Worm (Caenorhabditis elegans) whole organism, young adult: ENCODE data around the gene ZK354.3.

Experiments used
- B0035.1 ChIP-seq: sonication (generic microtip); optimal IDR thresholded peaks from 2 replicates; lab custom pipeline; 2016; ENCODE audit warnings: missing genetic modification characterization, mild to moderate bottlenecking, missing compliant biosample characterization, missing genotype, missing genetic modification reagents
- B0261.1 ChIP-seq: sonication (generic microtip); optimal IDR thresholded peaks from 2 replicates; lab custom pipeline; 2016; ENCODE audit warnings: mild to moderate bottlenecking, missing genetic modification characterization, moderate library complexity, missing compliant biosample characterization
- B0336.3 ChIP-seq: fragments of 200-800 bp; sonication (Bioruptor generic); IDR thresholded peaks from 2 replicates; pipeline ENCODE4 v1.3.6; 2022; ENCODE audit warnings: missing genetic modification characterization, missing compliant biosample characterization
- D2030.7 ChIP-seq: fragments of 200-800 bp; sonication (Bioruptor generic); IDR thresholded peaks from 2 replicates; pipeline ENCODE4 v1.3.6; 2022; ENCODE audit warnings: missing genetic modification reagents, missing genetic modification characterization, missing compliant biosample characterization
- F23B12.7 ChIP-seq: sonication (generic microtip); optimal IDR thresholded peaks from 2 replicates; lab custom pipeline; 2017; ENCODE audit warnings: missing genetic modification characterization, mild to moderate bottlenecking, missing compliant biosample characterization, antibody characterized with exemption, moderate library complexity; ENCODE audit not compliant: insufficient read depth
- F49E8.2 ChIP-seq: sonication (generic microtip); optimal IDR thresholded peaks from 3 replicates; lab custom pipeline; 2017; ENCODE audit warnings: missing genetic modification characterization, mild to moderate bottlenecking, missing compliant biosample characterization, antibody characterized with exemption, moderate library complexity; ENCODE audit not compliant: insufficient read depth
- F55B11.4 ChIP-seq: sonication (generic microtip); optimal IDR thresholded peaks from 2 replicates; lab custom pipeline; 2016; ENCODE audit warnings: missing compliant biosample characterization, missing genetic modification characterization, borderline replicate concordance; ENCODE audit not compliant: insufficient read depth
- F57A8.1 ChIP-seq: fragments of 200-800 bp; sonication (Bioruptor generic); optimal IDR thresholded peaks from 2 replicates; lab custom pipeline; 2018; ENCODE audit warnings: mild to moderate bottlenecking, missing genetic modification characterization, moderate library complexity, missing compliant biosample characterization
- K11D2.4 ChIP-seq: fragments of 200-800 bp; sonication (Bioruptor generic); IDR thresholded peaks from 2 replicates; pipeline ENCODE4 v1.3.6; 2022; ENCODE audit warnings: missing genetic modification reagents, missing genetic modification characterization, missing compliant biosample characterization
- Y67H2A.10 ChIP-seq: fragments of 200-800 bp; sonication (Bioruptor generic); conservative IDR thresholded peaks from 2 replicates; pipeline ENCODE4 v1.3.6; 2022; ENCODE audit warnings: missing genetic modification reagents, missing genetic modification characterization, missing compliant biosample characterization
- Y95B8A.8 ChIP-seq: fragments of 200-800 bp; sonication (Bioruptor generic); IDR thresholded peaks from 2 replicates; pipeline ENCODE4 v1.3.6; 2022; ENCODE audit warnings: missing genetic modification reagents, missing genetic modification characterization, missing compliant biosample characterization
- aptf-3 ChIP-seq: fragments of 200-800 bp; sonication (Bioruptor generic); IDR thresholded peaks from 2 replicates; pipeline ENCODE4 v1.3.6; 2022; ENCODE audit warnings: missing genetic modification characterization, missing compliant biosample characterization
- atf-7 ChIP-seq: sonication (generic microtip); optimal IDR thresholded peaks from 2 replicates; lab custom pipeline; 2017; ENCODE audit warnings: mild to moderate bottlenecking, missing genetic modification characterization, missing compliant biosample characterization
- ccch-3 ChIP-seq: fragments of 200-800 bp; sonication (Bioruptor generic); optimal IDR thresholded peaks from 2 replicates; lab custom pipeline; 2018; ENCODE audit warnings: mild to moderate bottlenecking, missing genetic modification characterization, missing compliant biosample characterization
- cebp-1 ChIP-seq, 2 experiments: fragments of 200-800 bp in 1 of 2; sonication (Bioruptor generic) in 1 of 2; sonication (generic microtip) in 1 of 2; IDR thresholded peaks in 1 of 2; optimal IDR thresholded peaks in 1 of 2; 2 replicates each; pipeline versions ENCODE4 v1.3.6 to Lab custom; 2017 to 2022; ENCODE audit warnings: missing compliant biosample characterization in 2 of 2, missing genetic modification characterization in 2 of 2, mild to moderate bottlenecking in 1 of 2, missing genetic modification reagents in 1 of 2, moderate library complexity in 1 of 2
- dox-1 ChIP-seq: fragments of 200-800 bp; sonication (Bioruptor generic); IDR thresholded peaks from 2 replicates; pipeline ENCODE4 v1.3.6; 2022; ENCODE audit warnings: missing genetic modification reagents, missing genetic modification characterization, missing compliant biosample characterization
- dpff-1 ChIP-seq: sonication (generic microtip); optimal IDR thresholded peaks from 2 replicates; lab custom pipeline; 2017; ENCODE audit warnings: mild to moderate bottlenecking, missing genetic modification characterization, missing compliant biosample characterization
- egl-18 ChIP-seq: fragments of 200-800 bp; sonication (Bioruptor generic); IDR thresholded peaks from 2 replicates; pipeline ENCODE4 v1.3.6; 2022; ENCODE audit warnings: missing genetic modification reagents, missing genetic modification characterization, missing compliant biosample characterization
- egl-44 ChIP-seq: fragments of 200-800 bp; sonication (Bioruptor generic); IDR thresholded peaks from 2 replicates; pipeline ENCODE4 v1.3.6; 2022; ENCODE audit warnings: missing genetic modification reagents, missing genetic modification characterization, missing compliant biosample characterization
- egrh-3 ChIP-seq: fragments of 200-800 bp; sonication (Bioruptor generic); IDR thresholded peaks from 2 replicates; pipeline ENCODE4 v1.3.6; 2022; ENCODE audit warnings: missing genetic modification reagents, missing genetic modification characterization, missing compliant biosample characterization
- ets-4 ChIP-seq: fragments of 200-800 bp; sonication (Bioruptor generic); optimal IDR thresholded peaks from 2 replicates; lab custom pipeline; 2018; ENCODE audit warnings: mild to moderate bottlenecking, missing genetic modification characterization, missing compliant biosample characterization
- him-1 ChIP-seq: sonication (generic microtip); optimal IDR thresholded peaks from 2 replicates; lab custom pipeline; 2016; ENCODE audit warnings: missing genotype, missing genetic modification reagents, missing genetic modification characterization, missing compliant biosample characterization
- hmg-1.2 ChIP-seq: fragments of 200-800 bp; sonication (Bioruptor generic); IDR thresholded peaks from 2 replicates; pipeline ENCODE4 v1.3.6; 2022; ENCODE audit warnings: missing genetic modification reagents, missing genetic modification characterization, missing compliant biosample characterization
- hmg-20 ChIP-seq: fragments of 200-800 bp; sonication (Bioruptor generic); IDR thresholded peaks from 2 replicates; pipeline ENCODE4 v1.3.6; 2022; ENCODE audit warnings: missing genetic modification reagents, missing genetic modification characterization, missing compliant biosample characterization
- hrde-1 ChIP-seq: sonication (generic microtip); optimal IDR thresholded peaks from 2 replicates; lab custom pipeline; 2016; ENCODE audit warnings: missing genetic modification characterization, mild to moderate bottlenecking, missing compliant biosample characterization, moderate library complexity, missing genotype, missing genetic modification reagents, borderline replicate concordance
- lag-1 ChIP-seq: fragments of 200-800 bp; sonication (Bioruptor generic); IDR thresholded peaks from 2 replicates; pipeline ENCODE4 v1.3.6; 2022; ENCODE audit warnings: missing genetic modification reagents, missing genetic modification characterization, missing compliant biosample characterization
- lin-35 ChIP-seq, 3 experiments: fragments of 150-350 bp in 2 of 3; sonication (generic microtip) in 1 of 3; optimal IDR thresholded peaks; 2 replicates each; lab custom pipeline; 2014 to 2018; ENCODE audit warnings: missing biosample characterization in 3 of 3, missing genetic modification characterization in 3 of 3, missing genetic modification reagents in 3 of 3
- lin-54 ChIP-seq: fragments of 200-800 bp; sonication (Bioruptor generic); optimal IDR thresholded peaks from 2 replicates; lab custom pipeline; 2018; ENCODE audit warnings: mild to moderate bottlenecking, missing genetic modification characterization, missing compliant biosample characterization
- lsy-27 ChIP-seq: sonication (generic microtip); optimal IDR thresholded peaks from 2 replicates; lab custom pipeline; 2017; ENCODE audit warnings: missing genetic modification characterization, mild to moderate bottlenecking, missing compliant biosample characterization, antibody characterized with exemption, missing genotype, borderline replicate concordance; ENCODE audit not compliant: insufficient read depth
- madf-10 ChIP-seq: sonication (generic microtip); optimal IDR thresholded peaks from 2 replicates; lab custom pipeline; 2016; ENCODE audit warnings: mild to moderate bottlenecking, missing genetic modification characterization, missing compliant biosample characterization
- mes-4 ChIP-seq: sonication (generic microtip); optimal IDR thresholded peaks from 2 replicates; lab custom pipeline; 2016; ENCODE audit warnings: missing genotype, missing genetic modification characterization, missing compliant biosample characterization
- nfya-2 ChIP-seq: fragments of 200-800 bp; sonication (Bioruptor generic); IDR thresholded peaks from 2 replicates; pipeline ENCODE4 v1.3.6; 2022; ENCODE audit warnings: missing genetic modification reagents, missing genetic modification characterization, missing compliant biosample characterization
- nhr-179 ChIP-seq: sonication (generic microtip); optimal IDR thresholded peaks from 2 replicates; lab custom pipeline; 2016; ENCODE audit warnings: mild to moderate bottlenecking, missing genetic modification characterization, missing compliant biosample characterization
- nhr-90 ChIP-seq: sonication (generic microtip); optimal IDR thresholded peaks from 2 replicates; lab custom pipeline; 2016; ENCODE audit warnings: missing genotype, mild to moderate bottlenecking, missing genetic modification characterization, missing compliant biosample characterization
- pbrm-1 ChIP-seq: fragments of 200-800 bp; sonication (Bioruptor generic); IDR thresholded peaks from 2 replicates; pipeline ENCODE4 v1.3.6; 2022; ENCODE audit warnings: missing genetic modification reagents, missing genetic modification characterization, missing compliant biosample characterization
- rec-8 ChIP-seq, 2 experiments: sonication (generic microtip); optimal IDR thresholded peaks; 2 replicates each; lab custom pipeline; 2016; ENCODE audit warnings: mild to moderate bottlenecking in 2 of 2, missing genetic modification characterization in 2 of 2, missing genetic modification reagents in 2 of 2, missing genotype in 2 of 2, missing biosample characterization in 1 of 2, missing compliant biosample characterization in 1 of 2, moderate library complexity in 1 of 2
- snpc-3.4 ChIP-seq: sonication (generic microtip); optimal IDR thresholded peaks from 2 replicates; lab custom pipeline; 2017; ENCODE audit warnings: missing genetic modification characterization, mild to moderate bottlenecking, missing compliant biosample characterization, antibody characterized with exemption, moderate library complexity, missing genotype, missing genetic modification reagents
- somi-1 ChIP-seq: fragments of 200-800 bp; sonication (Bioruptor generic); optimal IDR thresholded peaks from 2 replicates; lab custom pipeline; 2018; ENCODE audit warnings: mild to moderate bottlenecking, missing genetic modification characterization, missing compliant biosample characterization
- sptf-2 ChIP-seq: fragments of 200-800 bp; sonication (Bioruptor generic); optimal IDR thresholded peaks from 2 replicates; lab custom pipeline; 2018; ENCODE audit warnings: mild to moderate bottlenecking, missing genetic modification characterization, missing compliant biosample characterization
- tbp1 ChIP-seq: fragments of 200-800 bp; sonication (Bioruptor generic); optimal IDR thresholded peaks from 2 replicates; lab custom pipeline; 2018; ENCODE audit warnings: mild to moderate bottlenecking, missing genetic modification characterization, missing compliant biosample characterization
- tbx-9 ChIP-seq: sonication (generic microtip); optimal IDR thresholded peaks from 2 replicates; lab custom pipeline; 2016; ENCODE audit warnings: borderline replicate concordance, missing genetic modification characterization, inconsistent platforms, missing compliant biosample characterization
- tlf-1 ChIP-seq: fragments of 200-800 bp; sonication (Bioruptor generic); optimal IDR thresholded peaks from 2 replicates; lab custom pipeline; 2018; ENCODE audit warnings: mild to moderate bottlenecking, missing genetic modification characterization, missing compliant biosample characterization
- unc-130 ChIP-seq: sonication (generic microtip); optimal IDR thresholded peaks from 2 replicates; lab custom pipeline; 2016; ENCODE audit warnings: missing genetic modification reagents, missing genetic modification characterization, missing compliant biosample characterization
- xnd-1 ChIP-seq: sonication (generic microtip); optimal IDR thresholded peaks from 2 replicates; lab custom pipeline; 2016; ENCODE audit warnings: missing genotype, missing genetic modification reagents, missing genetic modification characterization, missing compliant biosample characterization
- zim-3 ChIP-seq: sonication (generic microtip); optimal IDR thresholded peaks from 2 replicates; lab custom pipeline; 2017; ENCODE audit warnings: mild to moderate bottlenecking, missing genetic modification characterization, moderate library complexity, missing compliant biosample characterization
- ztf-22 ChIP-seq: fragments of 200-800 bp; sonication (Bioruptor generic); optimal IDR thresholded peaks from 2 replicates; lab custom pipeline; 2018; ENCODE audit warnings: mild to moderate bottlenecking, missing genetic modification characterization, moderate library complexity, missing compliant biosample characterization
- ztf-3 ChIP-seq: fragments of 200-800 bp; sonication (Bioruptor generic); optimal IDR thresholded peaks from 2 replicates; lab custom pipeline; 2018; ENCODE audit warnings: mild to moderate bottlenecking, missing genetic modification characterization, missing compliant biosample characterization

Gene ZK354.3

DNA sequence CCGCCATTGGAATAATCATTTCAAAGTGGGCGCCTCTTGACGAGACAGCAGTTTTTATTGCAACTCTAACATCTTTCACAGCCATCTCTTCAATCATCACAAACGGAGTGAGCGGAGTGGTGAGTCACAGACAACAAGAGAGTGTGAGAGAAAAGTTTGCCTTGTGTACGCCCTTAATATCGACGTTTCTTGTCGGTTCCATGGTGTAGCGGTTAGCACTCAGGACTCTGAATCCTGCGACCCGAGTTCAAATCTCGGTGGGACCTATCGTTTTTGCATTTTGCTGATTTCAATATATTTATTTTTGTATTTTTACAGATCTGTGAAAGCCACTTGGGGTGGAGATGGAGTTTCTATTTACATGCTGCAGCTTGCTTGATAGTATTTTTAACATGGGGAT is 24.7 kb downstream of the ZK354.3 start (continued):
- TF ChIP-seq snpc-3.4 (tag; lab: Kevin White, UChicago), result peak; percentile 24
- TF ChIP-seq K11D2.4 (GFP tag; lab: Robert Waterston, UW), result peak; percentile 69; the same call in 1 of the 2 replicates
- no peak for TF ChIP-seq cebp-1 (GFP tag; IDR thresholded peaks at IDR 0.05; lab: Robert Waterston, UW)
- no peak for TF ChIP-seq cebp-1 (tag; optimal IDR thresholded peaks at IDR 0.05; lab: Kevin White, UChicago)
- TF ChIP-seq tbp1 (GFP tag; lab: Kevin White, UChicago), result peak; percentile 96
- TF ChIP-seq rec-8 (tag; optimal IDR thresholded peaks at IDR 0.05; lab: Kevin White, UChicago), result peak in 1 of 2 experiments; percentile 18
- TF ChIP-seq tlf-1, result peak; percentile 1
- peak; percentile 60 for TF ChIP-seq hmg-1.2 (GFP tag; lab: Robert Waterston, UW)
- TF ChIP-seq him-1, result peak; percentile 53
- peak; percentile 77 for TF ChIP-seq B0261.1 (tag; lab: Kevin White, UChicago)
- no peak for TF ChIP-seq lin-54
- no peak; the same call in 1 of the 2 replicates for TF ChIP-seq egl-44 (GFP tag; lab: Robert Waterston, UW)
- TF ChIP-seq Y67H2A.10, result no peak
- no peak for TF ChIP-seq somi-1 (GFP tag; lab: Kevin White, UChicago)
- TF ChIP-seq nfya-2 (GFP tag; lab: Robert Waterston, UW), result no peak
- TF ChIP-seq ztf-22, result no peak
- no peak for TF ChIP-seq lag-1 (GFP tag; lab: Robert Waterston, UW)
- TF ChIP-seq D2030.7 (GFP tag; lab: Robert Waterston, UW), result no peak
- TF ChIP-seq lsy-27, result peak; percentile 36
- no peak for TF ChIP-seq pbrm-1
- TF ChIP-seq F49E8.2 (tag; lab: Kevin White, UChicago), result no peak
- TF ChIP-seq lin-35 (GFP tag; optimal IDR thresholded peaks at IDR 0.05; lab: Kevin White, UChicago), result no peak
- TF ChIP-seq B0336.3 (GFP tag; lab: Robert Waterston, UW), result no peak
- no peak for TF ChIP-seq xnd-1 (tag; lab: Kevin White, UChicago)
- TF ChIP-seq nhr-179 (tag; lab: Kevin White, UChicago), result no peak
- no peak; the same call in 1 of the 2 replicates for TF ChIP-seq dox-1 (GFP tag; lab: Robert Waterston, UW)
- no peak for TF ChIP-seq dpff-1 (tag; lab: Kevin White, UChicago)
- TF ChIP-seq F23B12.7 (tag; lab: Kevin White, UChicago), result peak; percentile 89
- no peak for TF ChIP-seq tbx-9 (tag; lab: Kevin White, UChicago)
- TF ChIP-seq egl-18, result no peak
- no peak for TF ChIP-seq ccch-3 (GFP tag; lab: Kevin White, UChicago)
- no peak for TF ChIP-seq zim-3 (tag; lab: Kevin White, UChicago)
- no peak for TF ChIP-seq egrh-3 (GFP tag; lab: Robert Waterston, UW)
- TF ChIP-seq atf-7, result no peak
- TF ChIP-seq hrde-1 (tag; lab: Kevin White, UChicago), result no peak
- TF ChIP-seq madf-10, result peak; percentile 26
- TF ChIP-seq unc-130, result no peak
- no peak for TF ChIP-seq F57A8.1 (GFP tag; lab: Kevin White, UChicago)
- TF ChIP-seq aptf-3 (GFP tag; lab: Robert Waterston, UW), result no peak
- TF ChIP-seq ets-4 (GFP tag; lab: Kevin White, UChicago), result no peak
- TF ChIP-seq Y95B8A.8 (GFP tag; lab: Robert Waterston, UW), result no peak
- TF ChIP-seq nhr-90 (tag; lab: Kevin White, UChicago), result no peak
- no peak for TF ChIP-seq mes-4 (tag; lab: Kevin White, UChicago)
- TF ChIP-seq ztf-3, result no peak
- TF ChIP-seq hmg-20 (GFP tag; lab: Robert Waterston, UW), result no peak
- TF ChIP-seq sptf-2 (GFP tag; lab: Kevin White, UChicago), result no peak
- no peak for TF ChIP-seq B0035.1
- no peak for TF ChIP-seq F55B11.4 (tag; lab: Kevin White, UChicago)
